Worm (Caenorhabditis elegans): ENCODE data around the gene Y66D12A.1.

The Y66D12A.1 gene

DNA sequence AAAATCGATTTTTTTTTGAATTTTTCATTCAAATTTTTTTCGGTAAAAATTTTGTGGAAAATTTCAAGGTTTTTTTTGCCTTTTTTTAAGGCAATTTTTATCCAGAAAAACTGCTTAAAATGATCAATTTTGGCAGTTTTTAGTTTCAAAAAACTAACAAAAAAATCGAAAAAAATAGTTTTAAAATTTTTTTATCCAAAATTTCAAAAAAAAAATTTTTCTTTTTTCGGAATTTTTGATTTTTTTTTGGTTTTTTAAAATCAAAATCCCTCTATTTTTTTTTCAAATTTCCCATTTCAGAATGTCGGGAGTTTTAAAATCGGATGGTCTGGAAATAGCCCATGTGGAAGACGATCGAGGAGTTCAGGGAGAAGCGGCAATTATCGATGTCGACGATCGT is 34.0 kb upstream of the Y66D12A.1 start, which contains the start of gene Y66D12A.8:
Y66D12A.8 (plus strand) TSS at position 301 of the 400 bp plus-strand sequence.
- TF ChIP-seq mes-4 (tag; optimal IDR thresholded peaks at IDR 0.05) (no peak), dox-1 (GFP tag; IDR thresholded peaks at IDR 0.05) (no peak), B0261.1 (tag; optimal IDR thresholded peaks at IDR 0.05) (no peak), ceh-40 (GFP tag; IDR thresholded peaks at IDR 0.05) (no peak), nfya-1 (tag; optimal IDR thresholded peaks at IDR 0.05; ENCODE audit: borderline replicate concordance, insufficient read depth) (no peak), dpff-1 (tag; optimal IDR thresholded peaks at IDR 0.05) (no peak), F39B2.1 (GFP tag; IDR thresholded peaks at IDR 0.05) (no peak), athp-1 (tag; optimal IDR thresholded peaks at IDR 0.05) (no peak), Y56A3A.18 (GFP tag; IDR thresholded peaks at IDR 0.05) (no peak), egrh-3 (GFP tag; IDR thresholded peaks at IDR 0.05) (no peak), F37B4.10 (GFP tag; IDR thresholded peaks at IDR 0.05) (no peak), ceh-79 (tag; optimal IDR thresholded peaks at IDR 0.05) (no peak), C06A6.2 (GFP tag; conservative IDR thresholded peaks at IDR 0.05) (no peak), ceh-58 (GFP tag; IDR thresholded peaks at IDR 0.05) (no peak), ceh-91 (GFP tag; IDR thresholded peaks at IDR 0.05) (no peak), Y95B8A.8 (GFP tag; IDR thresholded peaks at IDR 0.05) (no peak), sptf-2 (GFP tag; optimal IDR thresholded peaks at IDR 0.05) (no peak), F22D6.2 (tag; optimal IDR thresholded peaks at IDR 0.05) (no peak), unc-62 (GFP tag; optimal IDR thresholded peaks at IDR 0.05) (no peak), B0035.1 (tag; optimal IDR thresholded peaks at IDR 0.05) (no peak)

DNA sequence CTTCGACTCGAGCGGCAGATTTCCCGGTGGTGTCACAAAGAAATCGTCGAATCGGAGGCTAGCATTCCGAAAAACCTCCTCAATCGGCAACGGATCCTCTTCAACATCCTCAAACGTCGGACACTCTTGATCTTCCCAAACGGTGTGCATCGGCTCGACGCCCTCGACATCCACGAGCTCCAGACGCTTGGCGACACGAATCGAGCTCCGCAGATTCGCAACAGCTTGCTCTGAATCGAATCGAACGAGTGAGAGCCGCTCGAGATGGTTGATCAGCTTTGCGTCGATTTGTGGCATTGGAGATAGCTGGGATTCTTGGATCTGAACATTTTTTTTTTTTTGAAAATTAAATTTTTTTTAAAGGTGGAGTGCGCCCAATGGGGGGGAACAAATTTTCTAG is 28.6 kb upstream of the Y66D12A.1 start:
- no peak for TF ChIP-seq unc-130 (GFP tag; optimal IDR thresholded peaks at IDR 0.05)
- peak; percentile 22; the same call in 1 of the 2 replicates for TF ChIP-seq B0336.3 (GFP tag; IDR thresholded peaks at IDR 0.05)
- TF ChIP-seq nfyb-1 (GFP tag; IDR thresholded peaks at IDR 0.05): 0 out of 2 replicates have a peak, but pooled peaks have one; percentile 18
- TF ChIP-seq lir-1 (GFP tag; conservative IDR thresholded peaks at IDR 0.05): no peak
- peak; percentile 45; the same call in 1 of the 2 replicates for TF ChIP-seq hsf-1 (GFP tag; IDR thresholded peaks at IDR 0.05)
- no peak for TF ChIP-seq chd-7 (tag; optimal IDR thresholded peaks at IDR 0.05)
- no peak for TF ChIP-seq Y67H2A.10 (GFP tag; conservative IDR thresholded peaks at IDR 0.05)
- no peak for TF ChIP-seq him-1 (tag; optimal IDR thresholded peaks at IDR 0.05)
- TF ChIP-seq unc-62 (GFP tag; optimal IDR thresholded peaks at IDR 0.05): no peak
- no peak for TF ChIP-seq F22D6.2 (tag; optimal IDR thresholded peaks at IDR 0.05)
- TF ChIP-seq rcor-1 (GFP tag; IDR thresholded peaks at IDR 0.05): no peak
- TF ChIP-seq nhr-120 (GFP tag; IDR thresholded peaks at IDR 0.05): no peak
- peak; percentile 80 for TF ChIP-seq zfh-2 (GFP tag; conservative IDR thresholded peaks at IDR 0.05)

DNA sequence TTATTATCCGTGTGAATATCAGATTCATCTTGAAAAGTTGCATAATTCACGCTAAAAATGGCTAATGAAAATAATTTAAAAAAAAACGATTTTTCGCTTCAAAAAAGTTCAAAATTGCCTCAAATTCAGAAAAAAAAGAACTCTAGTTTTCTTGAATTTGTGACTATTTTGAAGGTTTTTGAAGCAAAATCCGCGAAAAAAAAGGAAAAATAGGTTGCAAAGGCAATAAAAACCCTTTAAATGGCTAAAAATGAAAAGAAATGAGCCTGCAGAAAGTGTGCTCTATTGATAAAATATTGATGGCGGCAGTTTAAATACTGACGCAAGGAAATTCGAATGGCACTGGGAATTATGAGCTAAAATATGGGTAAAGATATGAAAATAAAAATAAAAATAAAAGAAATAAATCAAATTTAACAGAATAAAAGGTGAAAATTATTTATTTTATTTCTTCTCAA is 27.5 kb upstream of the Y66D12A.1 start, which contains the start of gene Y66D12A.7:
Y66D12A.7 (minus strand) TSS at position 51 of the 458 bp plus-strand sequence.
- TF ChIP-seq lir-1 (GFP tag; conservative IDR thresholded peaks at IDR 0.05): no peak
- TF ChIP-seq lin-54 (GFP tag; optimal IDR thresholded peaks at IDR 0.05): peak; percentile 79
- peak in 1 of 3 experiments; percentile 17 for TF ChIP-seq lin-35 (GFP tag; optimal IDR thresholded peaks at IDR 0.05)
- TF ChIP-seq B0336.3 (GFP tag; IDR thresholded peaks at IDR 0.05): 0 out of 2 replicates have a peak, but pooled peaks have one; percentile 13
- peak; percentile 73 for TF ChIP-seq mcd-1 (GFP tag; IDR thresholded peaks at IDR 0.05)
- no peak for TF ChIP-seq F10E7.11 (tag; optimal IDR thresholded peaks at IDR 0.05)
- TF ChIP-seq D2030.7 (GFP tag; IDR thresholded peaks at IDR 0.05): 0 out of 2 replicates have a peak, but pooled peaks have one; percentile 17
- peak; percentile 5 for TF ChIP-seq dpl-1 (GFP tag; optimal IDR thresholded peaks at IDR 0.05)
- TF ChIP-seq ceh-58 (GFP tag; IDR thresholded peaks at IDR 0.05): no peak
- peak; percentile 67 for TF ChIP-seq efl-1 (GFP tag; optimal IDR thresholded peaks at IDR 0.05)
- TF ChIP-seq athp-1 (tag; optimal IDR thresholded peaks at IDR 0.05): peak; percentile 62

Measured in whole organism, young adult.